Fruit fly (Drosophila melanogaster): ENCODE results near the gene Ppox.

Gene Ppox

dm6 chr3R:24629877-24630808, 31.5 kb downstream of the Ppox start, which contains the start of gene Wsck:
Gene Wsck, minus strand, starts transcription at chr3R:24630075.
- TF ChIP-seq Hr83 (GFP tag; optimal IDR thresholded peaks at IDR 0.05; ENCODE audit: poor library complexity, severe bottlenecking) (peak; percentile 51), Hr78 (GFP tag; optimal IDR thresholded peaks at IDR 0.05) (no peak), OdsH (GFP tag; optimal IDR thresholded peaks at IDR 0.05) (peak; percentile 3), dl (GFP tag; optimal IDR thresholded peaks at IDR 0.05; ENCODE audit: insufficient read depth in 1 of 2, partially characterized antibody in 2 of 2) (peak in 1 of 2 experiments; percentile 48), Dif (GFP tag; optimal IDR thresholded peaks at IDR 0.05; ENCODE audit: partially characterized antibody) (peak; percentile 79), woc (GFP tag; optimal IDR thresholded peaks at IDR 0.05) (no peak), Rel (GFP tag; optimal IDR thresholded peaks at IDR 0.05) (no peak), Rel (tag; optimal IDR thresholded peaks at IDR 0.05) (peak; percentile 40), GATAd (GFP tag; optimal IDR thresholded peaks at IDR 0.05) (no peak), sage (GFP tag; optimal IDR thresholded peaks at IDR 0.05) (no peak), N (GFP tag; optimal IDR thresholded peaks at IDR 0.05) (no peak), Vsx2 (GFP tag; optimal IDR thresholded peaks at IDR 0.05; ENCODE audit: partially characterized antibody) (peak; percentile 8), psq (GFP tag; optimal IDR thresholded peaks at IDR 0.05) (no peak), Dfd (GFP tag; optimal IDR thresholded peaks at IDR 0.05) (no peak), ey (GFP tag; optimal IDR thresholded peaks at IDR 0.05) (no peak), fru (GFP tag; optimal IDR thresholded peaks at IDR 0.05) (no peak), CrebA (GFP tag; optimal IDR thresholded peaks at IDR 0.05; ENCODE audit: borderline replicate concordance) (peak; percentile 74), brk (GFP tag; optimal IDR thresholded peaks at IDR 0.05) (no peak), br (GFP tag; optimal IDR thresholded peaks at IDR 0.05) (peak; percentile 27), jim (GFP tag; optimal IDR thresholded peaks at IDR 0.05) (no peak), Jra (GFP tag; optimal IDR thresholded peaks at IDR 0.05) (peak; percentile 56), h (GFP tag; optimal IDR thresholded peaks at IDR 0.05) (peak; percentile 37)

dm6 chr3R:24626667-24627066, 35.0 kb downstream of the Ppox start:
- TF ChIP-seq woc (GFP tag; optimal IDR thresholded peaks at IDR 0.05) (no peak), CG32264 (GFP tag; optimal IDR thresholded peaks at IDR 0.05) (no peak), Jra (GFP tag; optimal IDR thresholded peaks at IDR 0.05) (no peak), CG9705 (GFP tag; optimal IDR thresholded peaks at IDR 0.05) (no peak), pan (optimal IDR thresholded peaks at IDR 0.05) (no peak), OdsH (GFP tag; optimal IDR thresholded peaks at IDR 0.05) (no peak), Rel (GFP tag; optimal IDR thresholded peaks at IDR 0.05) (no peak), Rel (tag; optimal IDR thresholded peaks at IDR 0.05) (peak; percentile 78), dl (GFP tag; optimal IDR thresholded peaks at IDR 0.05; ENCODE audit: insufficient read depth in 1 of 2, partially characterized antibody in 2 of 2) (no peak)

- TF ChIP-seq Dif (GFP tag; optimal IDR thresholded peaks at IDR 0.05; ENCODE audit: partially characterized antibody): no peak
- TF ChIP-seq N (GFP tag; optimal IDR thresholded peaks at IDR 0.05): no peak
- TF ChIP-seq OdsH (GFP tag; optimal IDR thresholded peaks at IDR 0.05): peak; percentile 6
- TF ChIP-seq CG9705 (GFP tag; optimal IDR thresholded peaks at IDR 0.05): no peak
- peak; percentile 18 for TF ChIP-seq rgr (GFP tag; optimal IDR thresholded peaks at IDR 0.05)
- peak; percentile 7 for TF ChIP-seq HLH106 (tag; optimal IDR thresholded peaks at IDR 0.05)
- TF ChIP-seq ey (GFP tag; optimal IDR thresholded peaks at IDR 0.05): peak; percentile 53
- TF ChIP-seq h (GFP tag; optimal IDR thresholded peaks at IDR 0.05): peak; percentile 11
- no peak for TF ChIP-seq Rel (GFP tag; optimal IDR thresholded peaks at IDR 0.05)
- no peak for TF ChIP-seq Rel (tag; optimal IDR thresholded peaks at IDR 0.05)
- TF ChIP-seq foxo (GFP tag; optimal IDR thresholded peaks at IDR 0.05): peak in 1 of 2 experiments; percentile 17
- peak; percentile 42 for TF ChIP-seq br (GFP tag; optimal IDR thresholded peaks at IDR 0.05)
- TF ChIP-seq brk (GFP tag; optimal IDR thresholded peaks at IDR 0.05): no peak
- TF ChIP-seq dl (GFP tag; optimal IDR thresholded peaks at IDR 0.05; ENCODE audit: insufficient read depth in 1 of 2, partially characterized antibody in 2 of 2): no peak
- no peak for TF ChIP-seq lola (GFP tag; optimal IDR thresholded peaks at IDR 0.05)
- peak; percentile 8 for TF ChIP-seq fru (GFP tag; optimal IDR thresholded peaks at IDR 0.05)
Measured at dm6 chr3R:24626003-24626486, 35.6 kb downstream of the Ppox start.

- TF ChIP-seq lola (GFP tag; optimal IDR thresholded peaks at IDR 0.05) (no peak), Rel (GFP tag; optimal IDR thresholded peaks at IDR 0.05) (no peak), Rel (tag; optimal IDR thresholded peaks at IDR 0.05) (peak; percentile 77), h (GFP tag; optimal IDR thresholded peaks at IDR 0.05) (peak; percentile 72), Jra (GFP tag; optimal IDR thresholded peaks at IDR 0.05) (no peak), Sp1 (GFP tag; optimal IDR thresholded peaks at IDR 0.05) (peak; percentile 42), foxo (GFP tag; optimal IDR thresholded peaks at IDR 0.05) (peak in 1 of 2 experiments; percentile 30), usp (GFP tag; optimal IDR thresholded peaks at IDR 0.05) (no peak), OdsH (GFP tag; optimal IDR thresholded peaks at IDR 0.05) (no peak), Hr83 (GFP tag; optimal IDR thresholded peaks at IDR 0.05; ENCODE audit: poor library complexity, severe bottlenecking) (peak; percentile 24), HLH106 (tag; optimal IDR thresholded peaks at IDR 0.05) (no peak), Dif (GFP tag; optimal IDR thresholded peaks at IDR 0.05; ENCODE audit: partially characterized antibody) (no peak), ey (GFP tag; optimal IDR thresholded peaks at IDR 0.05) (no peak), dsf (GFP tag; optimal IDR thresholded peaks at IDR 0.05; ENCODE audit: borderline replicate concordance) (no peak), Myc (optimal IDR thresholded peaks at IDR 0.05) (peak; percentile 32), psq (GFP tag; optimal IDR thresholded peaks at IDR 0.05) (no peak)
Measured at dm6 chr3R:24625517-24625925, 36.1 kb downstream of the Ppox start, which contains the start of the genes Syx18 and atl. Gene Syx18, minus strand, starts transcription at chr3R:24625562. Gene atl, plus strand, starts transcription at chr3R:24625671.
